Worm (Caenorhabditis elegans): ENCODE data around the gene Y59H11AM.1.

Gene Y59H11AM.1

ce11 chrIV:8611886-8612542 lies 40.8 kb downstream of the Y59H11AM.1 start, which contains the start of the genes F42A9.17 and cyp-33E2:
F42A9.17 (minus strand) TSS chrIV:8611936.
cyp-33E2 (plus strand) TSS chrIV:8612334.
- TF ChIP-seq fkh-10 (GFP tag; optimal IDR thresholded peaks at IDR 0.05) = no peak
- TF ChIP-seq nhr-237 (tag; optimal IDR thresholded peaks at IDR 0.05) = no peak
- no peak for TF ChIP-seq Y5F2A.4 (GFP tag; optimal IDR thresholded peaks at IDR 0.05)
- TF ChIP-seq nhr-42 (GFP tag; IDR thresholded peaks at IDR 0.05) = no peak
- no peak for TF ChIP-seq dmd-6 (GFP tag; IDR thresholded peaks at IDR 0.05)
- no peak for TF ChIP-seq nhr-11 (tag; optimal IDR thresholded peaks at IDR 0.05)
- peak; percentile 88 for TF ChIP-seq nhr-28 (tag; optimal IDR thresholded peaks at IDR 0.05)
- no peak for TF ChIP-seq dmd-8 (GFP tag; IDR thresholded peaks at IDR 0.05)
- no peak for TF ChIP-seq daf-12 (tag; optimal IDR thresholded peaks at IDR 0.05)
- TF ChIP-seq mdt-29 (GFP tag; IDR thresholded peaks at IDR 0.05) = no peak
- no peak for TF ChIP-seq ceh-44 (GFP tag; IDR thresholded peaks at IDR 0.05)
- TF ChIP-seq zfp-2 (tag; optimal IDR thresholded peaks at IDR 0.05) = no peak
- TF ChIP-seq lin-13 (GFP tag; optimal IDR thresholded peaks at IDR 0.05) = no peak
- no peak for TF ChIP-seq nhr-111 (GFP tag; optimal IDR thresholded peaks at IDR 0.05)
- peak; percentile 65; the same call in 1 of the 2 replicates for TF ChIP-seq php-3 (GFP tag; IDR thresholded peaks at IDR 0.05)
- peak; percentile 90 for TF ChIP-seq pqm-1 (tag; optimal IDR thresholded peaks at IDR 0.05)
- peak; percentile 61 for TF ChIP-seq dve-1 (tag; optimal IDR thresholded peaks at IDR 0.05; ENCODE audit: insufficient read depth)
- no peak for TF ChIP-seq snpc-4 (tag; optimal IDR thresholded peaks at IDR 0.05)
- TF ChIP-seq nhr-77 (tag; optimal IDR thresholded peaks at IDR 0.05) = peak; percentile 44
- no peak for TF ChIP-seq snpc-1.2 (GFP tag; IDR thresholded peaks at IDR 0.05)
- TF ChIP-seq F44E2.7 (GFP tag; IDR thresholded peaks at IDR 0.05) = no peak
- no peak for TF ChIP-seq pha-4 (GFP tag; IDR thresholded peaks at IDR 0.05)
- peak; percentile 12 for TF ChIP-seq pha-4 (tag; optimal IDR thresholded peaks at IDR 0.05)
- TF ChIP-seq lin-15B (tag; optimal IDR thresholded peaks at IDR 0.05) = no peak
- TF ChIP-seq zfp-3 (GFP tag; conservative IDR thresholded peaks at IDR 0.05) = no peak
- TF ChIP-seq daf-16 (GFP tag; optimal IDR thresholded peaks at IDR 0.05) = no peak
- peak; percentile 88 for TF ChIP-seq daf-16 (tag; optimal IDR thresholded peaks at IDR 0.05)
- no peak for TF ChIP-seq egl-43 (GFP tag; IDR thresholded peaks at IDR 0.05)
- TF ChIP-seq daf-19 (GFP tag; conservative IDR thresholded peaks at IDR 0.05) = no peak

ce11 chrIV:8614680-8615079 lies 43.4 kb downstream of the Y59H11AM.1 start, which contains the start of gene cyp-33E3:
cyp-33E3 (plus strand) TSS chrIV:8614995.
- TF ChIP-seq dve-1 (tag; optimal IDR thresholded peaks at IDR 0.05; ENCODE audit: insufficient read depth) (peak; percentile 38), hlh-30 (tag; optimal IDR thresholded peaks at IDR 0.05; ENCODE audit: insufficient read depth) (peak; percentile 18), dmd-6 (GFP tag; IDR thresholded peaks at IDR 0.05) (peak; percentile 45; the same call in 1 of the 2 replicates), pqm-1 (tag; optimal IDR thresholded peaks at IDR 0.05) (peak; percentile 14), nhr-10 (tag; optimal IDR thresholded peaks at IDR 0.05) (no peak), tag-97 (GFP tag; IDR thresholded peaks at IDR 0.05) (no peak), nhr-28 (tag; optimal IDR thresholded peaks at IDR 0.05) (peak; percentile 90), saeg-2 (GFP tag; IDR thresholded peaks at IDR 0.05) (no peak), arid-1 (GFP tag; conservative IDR thresholded peaks at IDR 0.05) (no peak), daf-16 (GFP tag; optimal IDR thresholded peaks at IDR 0.05) (no peak), daf-16 (tag; optimal IDR thresholded peaks at IDR 0.05) (peak; percentile 41), ceh-32 (tag; optimal IDR thresholded peaks at IDR 0.05; ENCODE audit: poor library complexity) (no peak), spr-3 (GFP tag; optimal IDR thresholded peaks at IDR 0.05) (no peak), T20F7.1 (GFP tag; optimal IDR thresholded peaks at IDR 0.05) (peak; percentile 34)

ce11 chrIV:8615314-8615713 lies 44.1 kb downstream of the Y59H11AM.1 start:
- TF ChIP-seq fkh-10 (GFP tag; optimal IDR thresholded peaks at IDR 0.05) = no peak
- no peak for TF ChIP-seq nhr-6 (tag; optimal IDR thresholded peaks at IDR 0.05)
- peak; percentile 13 for TF ChIP-seq aha-1 (tag)
- no peak for TF ChIP-seq T26A8.4 (GFP tag; IDR thresholded peaks at IDR 0.05)
- TF ChIP-seq nhr-77 (tag; optimal IDR thresholded peaks at IDR 0.05) = no peak
- no peak for TF ChIP-seq zfp-2 (tag; optimal IDR thresholded peaks at IDR 0.05)
- TF ChIP-seq dmd-6 (GFP tag; IDR thresholded peaks at IDR 0.05) = no peak
- peak in 1 of 2 experiments; percentile 91 for TF ChIP-seq unc-62 (GFP tag; optimal IDR thresholded peaks at IDR 0.05 in 1 of 2)
- TF ChIP-seq unc-62 (tag; optimal IDR thresholded peaks at IDR 0.05) = no peak
- TF ChIP-seq nhr-76 (tag; optimal IDR thresholded peaks at IDR 0.05) = no peak
- TF ChIP-seq ceh-20 (GFP tag; IDR thresholded peaks at IDR 0.05) = no peak
- TF ChIP-seq set-16 (GFP tag; IDR thresholded peaks at IDR 0.05) = no peak

All from whole organism, L4 larva.